Fruit fly (Drosophila melanogaster) whole organism, embryonic: Measurements from ENCODE around the gene Sodq.

Experiments used
- Ada2b ChIP-seq: fragments of 200-800 bp; sonication (Bioruptor generic); IDR thresholded peaks from 2 replicates; pipeline ENCODE4 v1.3.6; 2022; ENCODE audit warnings: missing biosample characterization, missing genetic modification characterization
- Asciz ChIP-seq: fragments of 200-800 bp; sonication (Bioruptor generic); optimal IDR thresholded peaks from 2 replicates; lab custom pipeline; 2017; ENCODE audit warnings: missing biosample characterization, mild to moderate bottlenecking, missing genetic modification characterization, missing genetic modification reagents
- BEAF-32 ChIP-seq: fragments of 200-800 bp; sonication (Bioruptor generic); optimal IDR thresholded peaks from 3 replicates; lab custom pipeline; 2017; ENCODE audit warnings: missing biosample characterization, missing genetic modification characterization, mild to moderate bottlenecking, moderate library complexity, missing genetic modification reagents
- Bdp1 ChIP-seq: fragments of 200-800 bp; sonication (Bioruptor generic); optimal IDR thresholded peaks from 3 replicates; lab custom pipeline; 2016; ENCODE audit warnings: missing biosample characterization, missing genetic modification characterization
- Bteb2 ChIP-seq: fragments of 200-800 bp; sonication (Bioruptor generic); optimal IDR thresholded peaks from 2 replicates; lab custom pipeline; 2016; ENCODE audit warnings: missing biosample characterization, missing genetic modification characterization
- CG1024 ChIP-seq: fragments of 200-800 bp; sonication (Bioruptor generic); IDR thresholded peaks from 2 replicates; pipeline ENCODE4 v1.3.6; 2022; ENCODE audit warnings: missing biosample characterization, missing genetic modification characterization
- CG11723 ChIP-seq: fragments of 200-800 bp; sonication (Bioruptor generic); optimal IDR thresholded peaks from 2 replicates; lab custom pipeline; 2017; ENCODE audit warnings: missing biosample characterization, mild to moderate bottlenecking, missing genetic modification characterization
- CG12155 ChIP-seq: fragments of 200-800 bp; sonication (Bioruptor generic); optimal IDR thresholded peaks from 3 replicates; lab custom pipeline; 2016; ENCODE audit warnings: missing biosample characterization, missing genetic modification characterization
- CG12299 ChIP-seq: fragments of 200-800 bp; sonication (Bioruptor generic); optimal IDR thresholded peaks from 2 replicates; lab custom pipeline; 2018; ENCODE audit warnings: missing biosample characterization, mild to moderate bottlenecking, missing genetic modification characterization
- CG13123 ChIP-seq: fragments of 200-800 bp; sonication (Bioruptor generic); optimal IDR thresholded peaks from 2 replicates; lab custom pipeline; 2016; ENCODE audit warnings: missing biosample characterization, missing genetic modification characterization
- CG13296 ChIP-seq: fragments of 200-800 bp; sonication (Bioruptor generic); optimal IDR thresholded peaks from 3 replicates; lab custom pipeline; 2018; ENCODE audit warnings: missing biosample characterization, mild to moderate bottlenecking, missing genetic modification characterization
- CG14667 ChIP-seq: fragments of 200-800 bp; sonication (Bioruptor generic); IDR thresholded peaks from 2 replicates; pipeline ENCODE4 v1.3.6; 2022; ENCODE audit warnings: missing biosample characterization, missing genetic modification characterization
- CG15601 ChIP-seq: fragments of 200-800 bp; sonication (Bioruptor generic); optimal IDR thresholded peaks from 3 replicates; lab custom pipeline; 2019; ENCODE audit warnings: missing biosample characterization, mild to moderate bottlenecking, missing genetic modification characterization, moderate library complexity
- CG16779 ChIP-seq: fragments of 200-800 bp; sonication (Bioruptor generic); IDR thresholded peaks from 2 replicates; pipeline ENCODE4 v1.3.6; 2022; ENCODE audit warnings: missing biosample characterization, missing genetic modification characterization
- CG16863 ChIP-seq: fragments of 200-800 bp; sonication (Bioruptor generic); optimal IDR thresholded peaks from 3 replicates; lab custom pipeline; 2016; ENCODE audit warnings: missing biosample characterization, missing genetic modification characterization
- CG17186 ChIP-seq: fragments of 200-800 bp; sonication (Bioruptor generic); optimal IDR thresholded peaks from 3 replicates; lab custom pipeline; 2017; ENCODE audit warnings: missing biosample characterization, missing genetic modification reagents, missing genetic modification characterization
- CG17361 ChIP-seq: fragments of 200-800 bp; sonication (Bioruptor generic); IDR thresholded peaks from 3 replicates; pipeline ENCODE4 v1.3.6; 2022; ENCODE audit warnings: missing biosample characterization, missing genetic modification characterization
- CG1792 ChIP-seq: fragments of 200-800 bp; sonication (Bioruptor generic); optimal IDR thresholded peaks from 2 replicates; lab custom pipeline; 2016; ENCODE audit warnings: missing biosample characterization, missing genetic modification characterization
- CG30403 ChIP-seq: fragments of 200-800 bp; sonication (Bioruptor generic); optimal IDR thresholded peaks from 3 replicates; lab custom pipeline; 2016; ENCODE audit warnings: missing biosample characterization, missing genetic modification characterization
- CG31224 ChIP-seq: fragments of 200-800 bp; sonication (Bioruptor generic); IDR thresholded peaks from 2 replicates; pipeline ENCODE4 v1.3.6; 2022; ENCODE audit warnings: missing biosample characterization, missing genetic modification characterization
- CG7271 ChIP-seq: fragments of 200-800 bp; sonication (Bioruptor generic); optimal IDR thresholded peaks from 2 replicates; lab custom pipeline; 2018; ENCODE audit warnings: missing biosample characterization, mild to moderate bottlenecking, missing genetic modification characterization, moderate library complexity
- CG7745 ChIP-seq: fragments of 200-800 bp; sonication (Bioruptor generic); optimal IDR thresholded peaks from 2 replicates; lab custom pipeline; 2018; ENCODE audit warnings: missing biosample characterization, mild to moderate bottlenecking, missing genetic modification characterization, moderate library complexity
- CG9215 ChIP-seq: fragments of 200-800 bp; sonication (Bioruptor generic); IDR thresholded peaks from 2 replicates; pipeline ENCODE4 v1.3.6; 2022; ENCODE audit warnings: missing biosample characterization, missing genetic modification characterization
- D19B ChIP-seq: fragments of 200-800 bp; sonication (Bioruptor generic); optimal IDR thresholded peaks from 2 replicates; lab custom pipeline; 2017; ENCODE audit warnings: missing biosample characterization, mild to moderate bottlenecking, missing genetic modification characterization
- Dad ChIP-seq: fragments of 200-800 bp; sonication (Bioruptor generic); optimal IDR thresholded peaks from 3 replicates; lab custom pipeline; 2016; ENCODE audit warnings: missing biosample characterization, missing genetic modification characterization
- E2f1 ChIP-seq: fragments of 200-800 bp; sonication (Bioruptor generic); IDR thresholded peaks from 2 replicates; pipeline ENCODE4 v1.3.6; 2022; ENCODE audit warnings: missing biosample characterization, missing genetic modification characterization
- Fer2 ChIP-seq: fragments of 200-800 bp; sonication (Bioruptor generic); optimal IDR thresholded peaks from 2 replicates; lab custom pipeline; 2018; ENCODE audit warnings: missing biosample characterization, mild to moderate bottlenecking, missing genetic modification characterization, moderate library complexity
- Fer3 ChIP-seq: fragments of 200-800 bp; sonication (Bioruptor generic); optimal IDR thresholded peaks from 2 replicates; lab custom pipeline; 2018; ENCODE audit warnings: missing biosample characterization, mild to moderate bottlenecking, missing genetic modification characterization, moderate library complexity
- Gug ChIP-seq: fragments of 200-800 bp; sonication (Bioruptor generic); IDR thresholded peaks from 4 replicates; pipeline ENCODE4 v1.3.6; 2022; ENCODE audit warnings: missing biosample characterization, missing genetic modification characterization
- HLH3B ChIP-seq: fragments of 200-800 bp; sonication (Bioruptor generic); IDR thresholded peaks from 2 replicates; pipeline ENCODE4 v1.3.6; 2022; ENCODE audit warnings: missing biosample characterization, missing genetic modification characterization
- Hmr ChIP-seq: fragments of 200-800 bp; sonication (Bioruptor generic); optimal IDR thresholded peaks from 3 replicates; lab custom pipeline; 2017; ENCODE audit warnings: mild to moderate bottlenecking, missing biosample characterization, missing genetic modification reagents, missing genetic modification characterization
- Mad ChIP-seq: fragments of 200-800 bp; sonication (Bioruptor generic); optimal IDR thresholded peaks from 2 replicates; lab custom pipeline; 2016; ENCODE audit warnings: missing biosample characterization, missing genetic modification characterization
- Med ChIP-seq: fragments of 200-800 bp; sonication (Bioruptor generic); peaks from one replicate; lab custom pipeline; 2016; ENCODE audit warnings: missing biosample characterization, missing genetic modification characterization, mild to moderate bottlenecking, inconsistent platforms, moderate library complexity
- NC2β ChIP-seq: fragments of 200-800 bp; sonication (Bioruptor generic); optimal IDR thresholded peaks from 2 replicates; lab custom pipeline; 2016; ENCODE audit warnings: missing biosample characterization, missing genetic modification characterization
- NK7.1 ChIP-seq: fragments of 200-800 bp; sonication (Bioruptor generic); optimal IDR thresholded peaks from 3 replicates; lab custom pipeline; 2016; ENCODE audit warnings: missing biosample characterization, missing genetic modification characterization
- Sry-δ ChIP-seq: fragments of 200-800 bp; sonication (Bioruptor generic); optimal IDR thresholded peaks from 2 replicates; lab custom pipeline; 2016; ENCODE audit warnings: missing biosample characterization, missing genetic modification characterization
- TFAM ChIP-seq: fragments of 200-800 bp; sonication (Bioruptor generic); optimal IDR thresholded peaks from 2 replicates; lab custom pipeline; 2017; ENCODE audit warnings: missing biosample characterization, missing genetic modification characterization, inconsistent platforms
- Xbp1 ChIP-seq: fragments of 200-800 bp; sonication (Bioruptor generic); optimal IDR thresholded peaks from 3 replicates; lab custom pipeline; 2016; ENCODE audit warnings: missing biosample characterization, mild to moderate bottlenecking, missing genetic modification characterization
- ab ChIP-seq: fragments of 200-800 bp; sonication (Bioruptor generic); optimal IDR thresholded peaks from 2 replicates; lab custom pipeline; 2016; ENCODE audit warnings: missing biosample characterization, missing genetic modification characterization
- cas ChIP-seq: fragments of 200-800 bp; sonication (Bioruptor generic); IDR thresholded peaks from 2 replicates; pipeline ENCODE4 v1.3.6; 2022; ENCODE audit warnings: missing biosample characterization, missing genetic modification characterization
- croc ChIP-seq: fragments of 200-800 bp; sonication (Bioruptor generic); conservative IDR thresholded peaks from 3 replicates; pipeline ENCODE4 v1.3.6; 2022; ENCODE audit warnings: missing biosample characterization, missing genetic modification characterization
- eve ChIP-seq, 2 experiments: fragments of >200 bp; optimal IDR thresholded peaks; 2 replicates each; lab custom pipeline; 2017; ENCODE audit warnings: missing biosample characterization in 2 of 2, missing genetic modification characterization in 2 of 2
- fru ChIP-seq: fragments of >200 bp; optimal IDR thresholded peaks from 2 replicates; lab custom pipeline; 2017
- gcm ChIP-seq: fragments of 200-800 bp; sonication (Bioruptor generic); optimal IDR thresholded peaks from 2 replicates; lab custom pipeline; 2019; ENCODE audit warnings: missing biosample characterization, mild to moderate bottlenecking, missing genetic modification characterization, moderate library complexity
- h ChIP-seq: fragments of >200 bp; optimal IDR thresholded peaks from 2 replicates; lab custom pipeline; 2017
- jing ChIP-seq: fragments of 200-800 bp; sonication (Bioruptor generic); optimal IDR thresholded peaks from 2 replicates; lab custom pipeline; 2018; ENCODE audit warnings: missing biosample characterization, mild to moderate bottlenecking, missing genetic modification characterization
- klu ChIP-seq: fragments of 200-800 bp; sonication (Bioruptor generic); IDR thresholded peaks from 2 replicates; pipeline ENCODE4 v1.3.6; 2022; ENCODE audit warnings: missing biosample characterization, missing genetic modification characterization
- kni ChIP-seq: fragments of 200-800 bp; sonication (Bioruptor generic); optimal IDR thresholded peaks from 3 replicates; lab custom pipeline; 2017; ENCODE audit warnings: mild to moderate bottlenecking, missing biosample characterization, missing genetic modification reagents, missing genetic modification characterization
- pum ChIP-seq: fragments of 200-800 bp; sonication (Bioruptor generic); optimal IDR thresholded peaks from 2 replicates; lab custom pipeline; 2016; ENCODE audit warnings: missing biosample characterization, missing genetic modification characterization
- sens ChIP-seq: fragments of 200-800 bp; sonication (Bioruptor generic); peaks from one replicate; lab custom pipeline; 2016; ENCODE audit warnings: missing biosample characterization, missing genetic modification characterization
- ssp ChIP-seq: fragments of 200-800 bp; sonication (Bioruptor generic); IDR thresholded peaks from 2 replicates; pipeline ENCODE4 v1.3.6; 2022; ENCODE audit warnings: missing biosample characterization, missing genetic modification characterization
- trh ChIP-seq: fragments of 200-800 bp; sonication (Bioruptor generic); optimal IDR thresholded peaks from 2 replicates; lab custom pipeline; 2016; ENCODE audit warnings: missing biosample characterization, missing genetic modification characterization

Gene Sodq

DNA sequence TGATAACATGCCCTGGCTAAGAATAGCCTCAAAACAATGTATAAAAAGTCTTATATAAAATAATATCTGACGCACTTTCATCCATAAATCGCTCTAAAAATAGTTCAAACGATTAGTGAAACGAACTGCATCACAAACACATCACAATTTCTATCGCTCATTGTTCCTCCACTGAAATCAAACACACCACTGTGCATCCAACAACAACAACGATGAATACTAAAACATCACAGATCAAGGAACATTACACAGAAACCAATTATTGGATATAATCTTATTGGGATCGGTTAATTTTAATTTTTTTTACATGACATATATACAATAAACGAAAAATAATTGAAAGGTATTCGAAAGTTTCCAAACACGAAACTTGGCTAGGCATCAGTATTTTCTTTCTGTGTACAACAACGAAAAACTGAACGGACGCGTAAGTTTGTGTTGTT lies 16.3 kb upstream of the Sodq start (continued):
- TF ChIP-seq CG12155 (peak; percentile 50), CG7745 (tag; lab: Kevin White, UChicago) (no peak), NC2β (peak; percentile 70), CG13296 (GFP tag; lab: Kevin White, UChicago) (peak; percentile 62), CG1792 (peak; percentile 72), Fer3 (peak; percentile 74), fru (lab: Kevin White, UChicago) (no peak), CG16863 (GFP tag; lab: Kevin White, UChicago) (peak; percentile 63), ab (GFP tag; lab: Kevin White, UChicago) (peak; percentile 57), croc (peak; percentile 68; the same call in 2 of the 3 replicates), Gug (GFP tag; lab: Robert Waterston, UW) (peak; percentile 67), HLH3B (GFP tag; lab: Robert Waterston, UW) (peak; percentile 84; the same call in 1 of the 2 replicates), NK7.1 (GFP tag; lab: Kevin White, UChicago) (peak; percentile 60), CG13123 (GFP tag; lab: Kevin White, UChicago) (peak; percentile 61), Bteb2 (GFP tag; lab: Kevin White, UChicago) (peak; percentile 43), BEAF-32 (GFP tag; lab: Kevin White, UChicago) (no peak), CG9215 (no peak; the same call in 1 of the 2 replicates), CG7271 (tag; lab: Kevin White, UChicago) (peak; percentile 39), ssp (peak; percentile 69), Med (GFP tag; lab: Kevin White, UChicago) (peak; percentile 96), TFAM (peak; percentile 15), CG16779 (GFP tag; lab: Robert Waterston, UW) (no peak; the same call in 1 of the 2 replicates), Asciz (GFP tag; lab: Kevin White, UChicago) (peak; percentile 74), D19B (GFP tag; lab: Kevin White, UChicago) (peak; percentile 48), CG17186 (GFP tag; lab: Kevin White, UChicago) (peak; percentile 7), CG14667 (no peak; the same call in 1 of the 2 replicates), CG30403 (GFP tag; lab: Kevin White, UChicago) (peak; percentile 78), Dad (GFP tag; lab: Kevin White, UChicago) (peak; percentile 47), kni (GFP tag; lab: Kevin White, UChicago) (no peak), Sry-δ (GFP tag; lab: Kevin White, UChicago) (peak; percentile 35), sens (GFP tag; lab: Kevin White, UChicago) (peak; percentile 96), trh (GFP tag; lab: Kevin White, UChicago) (peak; percentile 13), Xbp1 (GFP tag; lab: Kevin White, UChicago) (peak; percentile 84), gcm (GFP tag; lab: Kevin White, UChicago) (peak; percentile 62), h (lab: Kevin White, UChicago) (no peak), CG11723 (GFP tag; lab: Kevin White, UChicago) (peak; percentile 52), Ada2b (peak; percentile 80), CG17361 (GFP tag; lab: Robert Waterston, UW) (peak; percentile 81), CG1024 (GFP tag; lab: Robert Waterston, UW) (peak; percentile 66), CG12299 (tag; lab: Kevin White, UChicago) (no peak), eve (GFP tag; optimal IDR thresholded peaks at IDR 0.05; lab: Kevin White, UChicago) (peak in 1 of 2 experiments; percentile 81), jing (GFP tag; lab: Kevin White, UChicago) (peak; percentile 63), Fer2 (tag; lab: Kevin White, UChicago) (peak; percentile 53), cas (0 out of 2 replicates have a peak, but pooled peaks have one; percentile 35), CG15601 (tag; lab: Kevin White, UChicago) (peak; percentile 67), klu (GFP tag; lab: Robert Waterston, UW) (peak; percentile 56; the same call in 1 of the 2 replicates), Mad (peak; percentile 45), CG31224 (GFP tag; lab: Robert Waterston, UW) (no peak), Bdp1 (GFP tag; lab: Kevin White, UChicago) (no peak), E2f1 (peak; percentile 80), Hmr (GFP tag; lab: Kevin White, UChicago) (peak; percentile 35), pum (GFP tag; lab: Kevin White, UChicago) (peak; percentile 53)
